Worm (Caenorhabditis elegans): ENCODE measurements around the gene R03D7.8.

DNA sequence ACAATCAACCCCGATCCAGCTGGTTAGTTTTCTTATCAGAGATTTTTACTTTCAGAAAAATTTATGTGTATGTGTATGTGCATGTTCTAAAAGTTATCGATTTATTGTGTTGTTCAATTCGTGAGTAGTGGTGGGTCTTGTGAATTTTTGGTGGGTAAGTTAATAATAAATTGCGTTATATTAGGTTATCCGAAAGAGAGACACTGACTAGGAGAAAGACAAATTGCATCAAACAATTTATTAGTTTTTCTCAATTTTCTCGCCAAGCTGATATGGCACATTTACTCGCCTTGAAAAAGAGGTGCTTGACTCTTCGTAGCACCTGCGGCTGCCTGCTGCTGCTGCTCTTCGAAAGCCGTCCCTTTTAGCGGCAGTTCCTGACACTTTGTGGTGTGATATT is 42.4 kb upstream of the R03D7.8 start:
- TF ChIP-seq unc-130 (tag; optimal IDR thresholded peaks at IDR 0.05), result no peak
- no peak for TF ChIP-seq lin-35 (GFP tag; optimal IDR thresholded peaks at IDR 0.05)
- TF ChIP-seq unc-62 (GFP tag; optimal IDR thresholded peaks at IDR 0.05), result no peak
- TF ChIP-seq pqm-1 (tag; optimal IDR thresholded peaks at IDR 0.05), result no peak
- TF ChIP-seq zag-1 (tag; optimal IDR thresholded peaks at IDR 0.05), result no peak
- no peak for TF ChIP-seq F16B12.6 (tag; optimal IDR thresholded peaks at IDR 0.05)
- TF ChIP-seq unc-86 (tag; optimal IDR thresholded peaks at IDR 0.05), result no peak
- no peak for TF ChIP-seq Y116A8C.19 (tag; optimal IDR thresholded peaks at IDR 0.05; ENCODE audit: borderline replicate concordance)

Measured in whole organism, L1 larva.